Worm (Caenorhabditis elegans) whole organism, midembryonic: ENCODE measurements around the gene slc-9B.1.

ENCODE experiments used
- T22C8.4 ChIP-seq: fragments of 200-800 bp; sonication (Bioruptor generic); IDR thresholded peaks from 2 replicates; pipeline ENCODE4 v1.3.6; 2022; ENCODE audit warnings: missing genetic modification characterization, missing compliant biosample characterization
- cog-1 ChIP-seq: sonication (generic microtip); optimal IDR thresholded peaks from 2 replicates; lab custom pipeline; 2016; ENCODE audit warnings: missing genetic modification characterization, missing compliant biosample characterization
- flt-1 ChIP-seq: fragments of 200-800 bp; sonication (Bioruptor generic); IDR thresholded peaks from 2 replicates; pipeline ENCODE4 v1.3.6; 2022; ENCODE audit warnings: missing genetic modification characterization, missing compliant biosample characterization
- klf-2 ChIP-seq: fragments of 200-800 bp; sonication (Bioruptor generic); conservative IDR thresholded peaks from 2 replicates; pipeline ENCODE4 v1.3.6; 2022; ENCODE audit warnings: missing genetic modification reagents, missing genetic modification characterization, missing compliant biosample characterization
- med-1 ChIP-seq: sonication (generic microtip); optimal IDR thresholded peaks from 2 replicates; lab custom pipeline; 2017; ENCODE audit warnings: missing genetic modification characterization, mild to moderate bottlenecking, missing compliant biosample characterization, antibody characterized with exemption, missing genetic modification reagents; ENCODE audit not compliant: insufficient read depth
- ref-1 ChIP-seq: fragments of 200-800 bp; sonication (Bioruptor generic); conservative IDR thresholded peaks from 2 replicates; pipeline ENCODE4 v1.3.6; 2022; ENCODE audit warnings: missing genetic modification reagents, missing genetic modification characterization, missing compliant biosample characterization
- tab-1 ChIP-seq: fragments of 200-800 bp; sonication (Bioruptor generic); IDR thresholded peaks from 2 replicates; pipeline ENCODE4 v1.3.6; 2022; ENCODE audit warnings: missing genetic modification characterization, missing compliant biosample characterization
- ztf-23 ChIP-seq: fragments of 200-800 bp; sonication (Bioruptor generic); IDR thresholded peaks from 2 replicates; pipeline ENCODE4 v1.3.6; 2022; ENCODE audit warnings: missing genetic modification reagents, missing genetic modification characterization, missing compliant biosample characterization
- ztf-29 ChIP-seq: fragments of 200-800 bp; sonication (Bioruptor generic); IDR thresholded peaks from 2 replicates; pipeline ENCODE4 v1.3.6; 2022; ENCODE audit warnings: missing genetic modification reagents, missing genetic modification characterization, missing compliant biosample characterization

The slc-9B.1 gene

ce11 chrX:10319653-10320052, 40.3 kb downstream of the slc-9B.1 start:
- TF ChIP-seq ztf-23 (GFP tag; lab: Robert Waterston, UW) = no peak
- no peak for TF ChIP-seq ztf-29 (GFP tag; lab: Robert Waterston, UW)
- no peak for TF ChIP-seq flt-1
- TF ChIP-seq klf-2 (GFP tag; lab: Robert Waterston, UW) = no peak
- TF ChIP-seq ref-1 = no peak
- no peak for TF ChIP-seq cog-1 (tag; lab: Kevin White, UChicago)
- TF ChIP-seq T22C8.4 = no peak
- no peak for TF ChIP-seq tab-1
- TF ChIP-seq med-1 (GFP tag; lab: Kevin White, UChicago) = no peak

DNA sequence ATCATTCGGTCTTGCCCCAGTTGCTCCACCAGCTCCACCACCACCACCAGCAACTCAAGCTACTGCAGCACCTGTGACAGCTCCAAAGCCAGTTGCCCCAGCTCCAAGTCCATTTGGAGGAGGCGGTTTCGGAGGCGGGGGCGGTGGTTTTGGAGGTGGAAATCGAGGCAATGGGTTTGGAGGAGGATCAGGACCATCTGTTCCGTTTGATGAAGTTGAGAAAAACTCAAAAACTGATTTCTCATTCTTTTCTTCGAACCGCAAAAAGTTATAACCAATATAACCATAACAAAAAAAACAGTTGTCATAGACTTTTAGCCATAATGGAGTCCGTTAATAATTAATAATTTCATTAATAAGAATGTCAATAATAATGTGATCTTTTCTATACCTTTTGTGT, 42.0 kb downstream of the slc-9B.1 start:
- TF ChIP-seq ztf-29 (GFP tag; lab: Robert Waterston, UW) (no peak), ztf-23 (GFP tag; lab: Robert Waterston, UW) (no peak), med-1 (GFP tag; lab: Kevin White, UChicago) (no peak), T22C8.4 (no peak), tab-1 (no peak), ref-1 (no peak), cog-1 (tag; lab: Kevin White, UChicago) (no peak), klf-2 (GFP tag; lab: Robert Waterston, UW) (no peak), flt-1 (no peak)

- TF ChIP-seq ztf-23 (GFP tag; lab: Robert Waterston, UW) (no peak), flt-1 (no peak), ref-1 (no peak), tab-1 (no peak), klf-2 (GFP tag; lab: Robert Waterston, UW) (no peak), cog-1 (tag; lab: Kevin White, UChicago) (no peak), ztf-29 (GFP tag; lab: Robert Waterston, UW) (no peak), med-1 (GFP tag; lab: Kevin White, UChicago) (no peak), T22C8.4 (no peak)
Measured at ce11 chrX:10327323-10328022, 48.1 kb downstream of the slc-9B.1 start, which contains the start of gene acl-5. TSS of gene acl-5 (minus strand) at chrX:10327456.

DNA sequence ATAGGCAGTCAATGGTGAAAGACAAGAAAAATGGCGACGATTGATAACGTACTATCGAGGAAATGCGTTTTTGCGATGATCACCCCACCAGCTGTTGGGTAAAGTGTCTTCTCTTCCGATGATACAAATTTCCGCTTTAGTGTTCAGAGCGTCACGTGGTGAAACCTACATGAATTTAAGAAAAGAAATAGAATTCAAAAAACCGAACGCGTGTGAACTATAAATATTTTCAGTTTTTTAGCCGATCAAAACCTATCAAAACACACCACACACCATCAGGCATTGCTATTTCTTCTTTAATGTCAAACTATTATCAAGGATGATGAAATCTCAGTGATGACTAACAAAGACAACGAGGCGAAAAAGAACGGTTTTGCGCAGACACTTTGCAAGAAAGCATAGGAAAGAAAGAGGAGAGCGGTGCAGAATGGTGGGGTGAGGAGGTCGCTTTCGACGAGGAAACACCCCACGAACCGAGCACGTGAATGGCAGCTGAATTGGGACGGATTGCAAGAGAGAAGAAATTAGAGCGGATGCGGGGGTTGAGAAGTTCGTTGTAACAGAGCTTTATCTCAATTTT, 52.7 kb downstream of the slc-9B.1 start:
- TF ChIP-seq cog-1 (tag; lab: Kevin White, UChicago) (peak; percentile 20), ztf-23 (GFP tag; lab: Robert Waterston, UW) (no peak), ref-1 (no peak)
